Fruit fly (Drosophila melanogaster) whole organism: Measurements from ENCODE around the gene pie.

Experiments used
- CG8478 ChIP-seq: fragments of >200 bp; optimal IDR thresholded peaks from 2 replicates; lab custom pipeline; 2018; ENCODE audit warnings: inconsistent platforms
- Dll ChIP-seq: fragments of >200 bp; optimal IDR thresholded peaks from 2 replicates; lab custom pipeline; 2017
- EcR ChIP-seq, 2 experiments: fragments of >200 bp; optimal IDR thresholded peaks; 2 replicates each; lab custom pipeline; 2017; ENCODE audit warnings: missing biosample characterization in 2 of 2, missing genetic modification characterization in 2 of 2, missing genetic modification reagents in 2 of 2
- pan ChIP-seq: fragments of >200 bp; optimal IDR thresholded peaks from 2 replicates; lab custom pipeline; 2017
- psq ChIP-seq: fragments of >200 bp; optimal IDR thresholded peaks from 2 replicates; lab custom pipeline; 2017
- usp ChIP-seq: fragments of >200 bp; optimal IDR thresholded peaks from 2 replicates; lab custom pipeline; 2017; ENCODE audit warnings: missing biosample characterization, missing genetic modification characterization, mixed read lengths

pie gene

dm6 chr2L:10386824-10387223 lies 35.8 kb downstream of the pie start:
- TF ChIP-seq EcR (GFP tag; optimal IDR thresholded peaks at IDR 0.05; lab: Kevin White, UChicago) (no peak), Dll (lab: Kevin White, UChicago) (no peak), pan (lab: Kevin White, UChicago) (no peak), psq (lab: Kevin White, UChicago) (no peak), CG8478 (lab: Kevin White, UChicago) (no peak), usp (GFP tag; lab: Kevin White, UChicago) (no peak)

DNA sequence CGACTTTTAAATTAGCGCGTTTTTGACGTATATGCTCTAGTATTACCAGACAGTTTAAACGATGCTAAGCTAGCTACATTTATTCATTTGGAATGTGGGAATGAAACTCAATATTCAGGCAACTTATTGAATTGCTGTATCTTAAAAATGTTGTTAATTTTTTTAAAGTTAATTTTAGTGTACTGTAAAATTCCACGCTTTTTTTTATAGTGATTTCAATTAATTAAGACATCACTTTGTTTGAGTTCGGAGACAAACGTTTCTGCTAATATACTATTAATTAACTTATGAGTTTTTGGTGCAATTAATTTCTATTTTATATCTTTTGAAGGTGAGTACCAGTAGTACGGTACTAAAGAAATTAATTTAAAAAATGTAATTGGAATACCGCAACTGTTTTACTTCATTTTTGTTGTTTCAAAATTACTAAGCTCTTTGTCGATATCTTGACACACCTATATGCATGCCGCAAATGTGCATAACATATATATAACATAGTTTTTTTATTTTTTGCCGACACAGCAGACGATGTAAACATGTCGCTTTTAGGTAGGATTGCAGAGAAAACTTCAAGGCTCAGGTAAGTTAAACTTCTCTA lies 36.3 kb downstream of the pie start, which contains the start of the genes Cdk1 and mRpS7:
TSS of gene Cdk1 (minus strand) at position 55 of the 598 bp plus-strand sequence.
TSS of gene mRpS7 (plus strand) at position 455 of the 598 bp plus-strand sequence.
- TF ChIP-seq psq (lab: Kevin White, UChicago), result no peak
- no peak for TF ChIP-seq Dll (lab: Kevin White, UChicago)
- TF ChIP-seq pan (lab: Kevin White, UChicago), result no peak
- TF ChIP-seq EcR (GFP tag; optimal IDR thresholded peaks at IDR 0.05; lab: Kevin White, UChicago), result no peak
- no peak for TF ChIP-seq CG8478 (lab: Kevin White, UChicago)
- TF ChIP-seq usp (GFP tag; lab: Kevin White, UChicago), result no peak

- TF ChIP-seq Dll (lab: Kevin White, UChicago) (no peak), EcR (GFP tag; optimal IDR thresholded peaks at IDR 0.05; lab: Kevin White, UChicago) (no peak), CG8478 (lab: Kevin White, UChicago) (no peak), usp (GFP tag; lab: Kevin White, UChicago) (no peak), psq (lab: Kevin White, UChicago) (no peak)
These were observed 40.6 kb downstream of the pie start, which contains the start of gene CG5096 for dm6 chr2L:10381890-10382450. CG5096 (plus strand) TSS chr2L:10382263.

DNA sequence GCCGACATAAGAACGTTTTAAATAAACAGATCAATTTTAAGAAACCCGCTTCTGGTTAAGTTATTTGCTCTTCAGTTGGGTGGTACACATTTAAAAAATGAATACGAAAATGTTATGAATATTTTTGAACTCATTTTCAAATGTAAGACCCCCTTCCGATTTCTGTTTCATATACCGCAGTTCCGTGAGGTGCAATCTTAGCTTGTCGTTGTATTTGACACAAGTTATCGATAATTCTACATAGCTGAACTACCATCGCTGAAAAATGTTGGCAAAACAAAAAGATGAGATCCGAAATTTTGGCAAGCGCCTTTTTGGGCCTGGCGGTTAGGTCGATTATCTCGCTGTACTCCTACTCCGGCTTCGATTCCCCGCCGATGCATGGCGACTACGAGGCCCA lies 42.7 kb downstream of the pie start, which contains the start of gene gny:
TSS of gene gny (plus strand) at position 239 of the 400 bp plus-strand sequence.
- no peak for TF ChIP-seq Dll (lab: Kevin White, UChicago)
- no peak for TF ChIP-seq psq (lab: Kevin White, UChicago)
- TF ChIP-seq CG8478 (lab: Kevin White, UChicago), result no peak
- TF ChIP-seq EcR (GFP tag; optimal IDR thresholded peaks at IDR 0.05; lab: Kevin White, UChicago), result no peak
- TF ChIP-seq usp (GFP tag; lab: Kevin White, UChicago), result no peak
- TF ChIP-seq pan (lab: Kevin White, UChicago), result no peak

dm6 chr2L:10378631-10379030 lies 43.9 kb downstream of the pie start:
- TF ChIP-seq psq (lab: Kevin White, UChicago), result no peak
- TF ChIP-seq usp (GFP tag; lab: Kevin White, UChicago), result no peak
- no peak for TF ChIP-seq pan (lab: Kevin White, UChicago)
- no peak for TF ChIP-seq CG8478 (lab: Kevin White, UChicago)
- no peak for TF ChIP-seq EcR (GFP tag; optimal IDR thresholded peaks at IDR 0.05; lab: Kevin White, UChicago)
- no peak for TF ChIP-seq Dll (lab: Kevin White, UChicago)

DNA sequence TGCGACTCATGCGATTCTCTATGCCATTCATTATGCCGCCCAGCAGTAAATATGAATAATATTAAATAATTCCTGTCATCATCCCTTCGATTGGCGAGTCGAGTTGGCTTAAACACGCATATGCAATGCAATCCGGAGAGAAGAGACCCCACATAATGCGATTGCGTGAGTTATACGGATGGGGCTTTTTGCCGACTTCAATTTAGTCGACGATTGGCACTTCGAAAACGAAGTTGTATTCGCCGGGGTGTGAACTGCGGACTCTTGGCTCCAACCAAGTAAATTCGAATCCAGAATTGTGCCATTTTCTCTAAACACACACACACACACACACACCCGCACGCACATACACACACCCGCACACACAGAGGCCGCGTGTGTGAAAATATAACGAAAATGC lies 46.3 kb downstream of the pie start:
- TF ChIP-seq usp (GFP tag; lab: Kevin White, UChicago), result no peak
- peak; percentile 2 for TF ChIP-seq pan (lab: Kevin White, UChicago)

DNA sequence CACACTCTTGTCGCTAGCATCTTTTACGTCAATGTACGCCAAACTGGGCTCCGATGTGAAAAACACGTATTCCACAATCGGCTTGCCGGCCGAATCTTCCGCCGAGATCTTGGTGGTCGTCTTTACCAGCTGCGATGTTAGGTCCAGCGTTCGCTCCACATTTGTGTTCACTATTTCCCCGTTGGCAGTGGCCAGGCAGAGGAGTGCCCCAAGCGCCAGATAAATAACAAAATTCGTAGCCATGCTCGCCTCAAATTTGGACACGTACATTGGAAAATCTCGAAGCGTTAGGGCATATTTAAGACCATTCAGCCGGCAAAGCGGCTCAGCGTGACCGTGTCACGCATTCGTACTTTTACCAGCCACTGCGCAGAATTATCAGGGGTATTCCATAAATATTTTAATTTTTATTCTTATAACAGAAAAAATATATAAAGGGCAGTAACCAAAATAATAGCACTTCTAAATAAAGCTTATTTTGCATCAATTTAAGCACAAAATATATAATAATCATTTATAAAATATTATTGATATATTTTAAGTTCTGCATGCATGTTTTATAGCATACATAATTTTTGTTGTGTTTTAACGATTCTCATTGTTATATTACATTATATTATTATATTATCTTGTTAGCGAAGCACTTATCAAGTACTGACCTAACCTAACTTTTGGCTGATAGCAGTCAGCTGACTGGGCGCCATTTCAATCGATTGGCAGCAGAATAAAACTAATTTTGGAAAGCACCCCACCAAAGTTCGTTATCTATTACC lies 46.9 kb downstream of the pie start, which contains the start of the genes CG33303 and dpr19:
TSS of gene CG33303 (minus strand) at position 294 of the 773 bp plus-strand sequence.
TSS of gene dpr19 (plus strand) at position 705 of the 773 bp plus-strand sequence.
- TF ChIP-seq CG8478 (lab: Kevin White, UChicago) (no peak), pan (lab: Kevin White, UChicago) (peak; percentile 21), usp (GFP tag; lab: Kevin White, UChicago) (no peak), Dll (lab: Kevin White, UChicago) (no peak), psq (lab: Kevin White, UChicago) (no peak), EcR (GFP tag; optimal IDR thresholded peaks at IDR 0.05; lab: Kevin White, UChicago) (no peak)

dm6 chr2L:10373605-10374269 lies 48.8 kb downstream of the pie start, which contains the start of gene rho-5:
rho-5 (minus strand) TSS chr2L:10373900.
- TF ChIP-seq psq (lab: Kevin White, UChicago) (no peak), usp (GFP tag; lab: Kevin White, UChicago) (no peak), EcR (GFP tag; optimal IDR thresholded peaks at IDR 0.05; lab: Kevin White, UChicago) (no peak), pan (lab: Kevin White, UChicago) (no peak), CG8478 (lab: Kevin White, UChicago) (no peak), Dll (lab: Kevin White, UChicago) (no peak)

DNA sequence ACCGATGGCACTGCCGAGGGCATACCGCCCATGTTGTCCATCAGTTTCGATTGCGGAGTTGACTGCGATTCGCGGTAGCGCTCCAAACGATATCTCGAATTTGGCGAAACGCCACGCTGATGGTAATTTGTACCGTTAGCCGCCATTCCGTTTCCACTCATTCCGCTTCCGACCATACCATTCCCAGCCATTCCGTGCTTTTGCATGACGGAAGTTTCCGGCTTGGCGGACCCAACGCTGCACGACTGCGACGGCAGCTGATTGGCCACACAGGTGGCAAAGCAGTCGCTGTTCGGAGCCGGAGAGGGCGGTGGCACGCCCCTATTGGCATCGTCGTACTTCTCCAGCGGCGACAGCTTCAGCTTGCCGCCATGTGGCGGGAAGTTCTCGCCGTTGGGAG lies 50.3 kb downstream of the pie start:
- TF ChIP-seq pan (lab: Kevin White, UChicago) (no peak), EcR (GFP tag; optimal IDR thresholded peaks at IDR 0.05; lab: Kevin White, UChicago) (no peak), CG8478 (lab: Kevin White, UChicago) (no peak), Dll (lab: Kevin White, UChicago) (no peak), psq (lab: Kevin White, UChicago) (no peak), usp (GFP tag; lab: Kevin White, UChicago) (no peak)
